Fruit fly (Drosophila melanogaster): ENCODE results near the gene CG5860.

Gene CG5860

dm6 chr3R:17401289-17401752, 8.1 kb upstream of the CG5860 start (continued):
- peak; percentile 12 for TF ChIP-seq Mad (GFP tag; optimal IDR thresholded peaks at IDR 0.05)
- no peak for TF ChIP-seq CG5180 (GFP tag; optimal IDR thresholded peaks at IDR 0.05)
- no peak for TF ChIP-seq CG4707 (GFP tag; optimal IDR thresholded peaks at IDR 0.05)
- TF ChIP-seq az2 (GFP tag; optimal IDR thresholded peaks at IDR 0.05): peak; percentile 50
- TF ChIP-seq Gsc (GFP tag; IDR thresholded peaks at IDR 0.05): no peak
- TF ChIP-seq CG12155 (GFP tag; optimal IDR thresholded peaks at IDR 0.05): peak; percentile 53
- TF ChIP-seq CG8388 (GFP tag; optimal IDR thresholded peaks at IDR 0.05): peak; percentile 18
- TF ChIP-seq CG1529 (GFP tag; optimal IDR thresholded peaks at IDR 0.05): no peak
- TF ChIP-seq tna (GFP tag; IDR thresholded peaks at IDR 0.05; ENCODE audit: partially characterized antibody): peak; percentile 77
- TF ChIP-seq fd96Cb (tag; optimal IDR thresholded peaks at IDR 0.05): no peak
- TF ChIP-seq ind (GFP tag; optimal IDR thresholded peaks at IDR 0.05): peak; percentile 33
- no peak for TF ChIP-seq bowl (GFP tag; IDR thresholded peaks at IDR 0.05)
- no peak for TF ChIP-seq tin (GFP tag; optimal IDR thresholded peaks at IDR 0.05)
- no peak for TF ChIP-seq onecut (GFP tag; IDR thresholded peaks at IDR 0.05)
- TF ChIP-seq Optix (GFP tag; IDR thresholded peaks at IDR 0.05): no peak
- no peak for TF ChIP-seq fd102C (GFP tag; optimal IDR thresholded peaks at IDR 0.05)
- TF ChIP-seq CG11247 (GFP tag; IDR thresholded peaks at IDR 0.05): peak; percentile 36; the same call in 1 of the 2 replicates
- peak; percentile 84 for TF ChIP-seq HmgZ (tag; optimal IDR thresholded peaks at IDR 0.05)
- TF ChIP-seq Hsf (GFP tag; optimal IDR thresholded peaks at IDR 0.05): peak; percentile 82
- TF ChIP-seq CG10979 (tag; optimal IDR thresholded peaks at IDR 0.05): no peak
- TF ChIP-seq CG18011 (GFP tag; optimal IDR thresholded peaks at IDR 0.05): peak; percentile 52
- TF ChIP-seq Lpt (GFP tag; optimal IDR thresholded peaks at IDR 0.05): no peak
- TF ChIP-seq CG17328 (GFP tag; IDR thresholded peaks at IDR 0.05): 0 out of 2 replicates have a peak, but pooled peaks have one; percentile 22
- no peak for TF ChIP-seq corto (GFP tag; optimal IDR thresholded peaks at IDR 0.05)
- peak; percentile 75 for TF ChIP-seq CG12391 (tag; optimal IDR thresholded peaks at IDR 0.05)
- TF ChIP-seq Sry-β (GFP tag; optimal IDR thresholded peaks at IDR 0.05): no peak
- TF ChIP-seq CG1647 (GFP tag; optimal IDR thresholded peaks at IDR 0.05): no peak
- TF ChIP-seq MTF-1 (GFP tag; optimal IDR thresholded peaks at IDR 0.05; ENCODE audit: borderline replicate concordance): no peak
- TF ChIP-seq Scr (GFP tag; IDR thresholded peaks at IDR 0.05; ENCODE audit: partially characterized antibody): peak; percentile 84
- TF ChIP-seq CG14014 (GFP tag; IDR thresholded peaks at IDR 0.05): no peak
- TF ChIP-seq CG14667 (GFP tag; IDR thresholded peaks at IDR 0.05): no peak
- TF ChIP-seq CG9215 (GFP tag; IDR thresholded peaks at IDR 0.05): no peak; the same call in 1 of the 2 replicates
- no peak for TF ChIP-seq CG7372 (GFP tag; IDR thresholded peaks at IDR 0.05)
- no peak for TF ChIP-seq sqz (GFP tag; optimal IDR thresholded peaks at IDR 0.05)
- peak; percentile 15 for TF ChIP-seq dmrt11E (tag; optimal IDR thresholded peaks at IDR 0.05)
- TF ChIP-seq CG8281 (tag; optimal IDR thresholded peaks at IDR 0.05): no peak
- no peak for TF ChIP-seq CG7928 (GFP tag; optimal IDR thresholded peaks at IDR 0.05)
- TF ChIP-seq CG6689 (GFP tag; IDR thresholded peaks at IDR 0.05): no peak
- TF ChIP-seq CG3726 (GFP tag; IDR thresholded peaks at IDR 0.05): no peak
- peak; percentile 57 for TF ChIP-seq CG13424 (tag; optimal IDR thresholded peaks at IDR 0.05)
- peak; percentile 50 for TF ChIP-seq CG14441 (GFP tag; IDR thresholded peaks at IDR 0.05)
- TF ChIP-seq pan (optimal IDR thresholded peaks at IDR 0.05): no peak
- peak in 1 of 2 experiments; percentile 58 for TF ChIP-seq pan (GFP tag; optimal IDR thresholded peaks at IDR 0.05 in 1 of 2, IDR thresholded peaks at IDR 0.05 in 1 of 2)
- peak; percentile 47 for TF ChIP-seq Atf-2 (GFP tag; optimal IDR thresholded peaks at IDR 0.05)
- TF ChIP-seq CG15073 (GFP tag; optimal IDR thresholded peaks at IDR 0.05): no peak
- peak; percentile 36 for TF ChIP-seq CG3163 (GFP tag; optimal IDR thresholded peaks at IDR 0.05)
- TF ChIP-seq CG8290 (GFP tag; optimal IDR thresholded peaks at IDR 0.05): peak; percentile 17
- peak in 1 of 2 experiments; percentile 81 for TF ChIP-seq CG8290 (tag; optimal IDR thresholded peaks at IDR 0.05)
- no peak for TF ChIP-seq pita (GFP tag; optimal IDR thresholded peaks at IDR 0.05)
- TF ChIP-seq CG30020 (tag; optimal IDR thresholded peaks at IDR 0.05): peak; percentile 91
- no peak for TF ChIP-seq seq (GFP tag; IDR thresholded peaks at IDR 0.05)
- TF ChIP-seq CG15696 (tag; optimal IDR thresholded peaks at IDR 0.05): no peak

Data from whole organism, embryonic.